Worm (Caenorhabditis elegans): ENCODE measurements around the gene ZK512.8.

ce11 chrIII:9191091-9191490, 45.2 kb downstream of the ZK512.8 start, which contains the start of gene cls-3:
- TF ChIP-seq snpc-4 (tag; optimal IDR thresholded peaks at IDR 0.05) (no peak), mab-5 (tag; optimal IDR thresholded peaks at IDR 0.05) (no peak), nhr-25 (tag; optimal IDR thresholded peaks at IDR 0.05) (no peak), nhr-10 (tag; optimal IDR thresholded peaks at IDR 0.05) (no peak), skn-1 (tag; optimal IDR thresholded peaks at IDR 0.05) (no peak), unc-62 (GFP tag; optimal IDR thresholded peaks at IDR 0.05) (no peak), unc-39 (tag; optimal IDR thresholded peaks at IDR 0.05) (no peak), blmp-1 (tag; optimal IDR thresholded peaks at IDR 0.05; ENCODE audit: insufficient read depth) (no peak), nhr-77 (tag; optimal IDR thresholded peaks at IDR 0.05) (no peak), nhr-11 (tag; optimal IDR thresholded peaks at IDR 0.05) (no peak)
